Worm (Caenorhabditis elegans) whole organism, young adult: ENCODE results near the gene ttr-8.

Experiments
- C17E4.6 ChIP-seq: fragments of 200-800 bp; sonication (Bioruptor generic); IDR thresholded peaks from 2 replicates; pipeline ENCODE4 v1.3.6; 2022; ENCODE audit warnings: missing genetic modification reagents, missing genetic modification characterization, missing compliant biosample characterization
- F23B12.7 ChIP-seq: sonication (generic microtip); optimal IDR thresholded peaks from 2 replicates; lab custom pipeline; 2017; ENCODE audit warnings: missing genetic modification characterization, mild to moderate bottlenecking, missing compliant biosample characterization, antibody characterized with exemption, moderate library complexity; ENCODE audit not compliant: insufficient read depth
- F37B4.10 ChIP-seq: fragments of 200-800 bp; sonication (Bioruptor generic); IDR thresholded peaks from 2 replicates; pipeline ENCODE4 v1.3.6; 2022; ENCODE audit warnings: missing genetic modification characterization, missing compliant biosample characterization
- F57A8.1 ChIP-seq: fragments of 200-800 bp; sonication (Bioruptor generic); optimal IDR thresholded peaks from 2 replicates; lab custom pipeline; 2018; ENCODE audit warnings: mild to moderate bottlenecking, missing genetic modification characterization, moderate library complexity, missing compliant biosample characterization
- K12H6.12 ChIP-seq: fragments of 200-800 bp; sonication (Bioruptor generic); optimal IDR thresholded peaks from 2 replicates; lab custom pipeline; 2018; ENCODE audit warnings: mild to moderate bottlenecking, missing genetic modification characterization, missing compliant biosample characterization
- T07F8.4 ChIP-seq: sonication (generic microtip); optimal IDR thresholded peaks from 2 replicates; lab custom pipeline; 2016; ENCODE audit warnings: mild to moderate bottlenecking, missing genetic modification characterization, moderate library complexity, missing compliant biosample characterization
- Y95B8A.8 ChIP-seq: fragments of 200-800 bp; sonication (Bioruptor generic); IDR thresholded peaks from 2 replicates; pipeline ENCODE4 v1.3.6; 2022; ENCODE audit warnings: missing genetic modification reagents, missing genetic modification characterization, missing compliant biosample characterization
- aptf-3 ChIP-seq: fragments of 200-800 bp; sonication (Bioruptor generic); IDR thresholded peaks from 2 replicates; pipeline ENCODE4 v1.3.6; 2022; ENCODE audit warnings: missing genetic modification characterization, missing compliant biosample characterization
- bed-2 ChIP-seq: fragments of 200-800 bp; sonication (Bioruptor generic); IDR thresholded peaks from 2 replicates; pipeline ENCODE4 v1.3.6; 2022; ENCODE audit warnings: missing genetic modification reagents, missing genetic modification characterization, missing compliant biosample characterization
- cebp-2 ChIP-seq: fragments of 200-800 bp; sonication (Bioruptor generic); IDR thresholded peaks from 2 replicates; pipeline ENCODE4 v1.3.6; 2022; ENCODE audit warnings: missing genetic modification characterization, missing compliant biosample characterization
- ceh-79 ChIP-seq: sonication (generic microtip); optimal IDR thresholded peaks from 2 replicates; lab custom pipeline; 2017; ENCODE audit warnings: mild to moderate bottlenecking, missing genetic modification characterization, missing compliant biosample characterization
- chd-7 ChIP-seq: sonication (generic microtip); optimal IDR thresholded peaks from 2 replicates; lab custom pipeline; 2016; ENCODE audit warnings: mild to moderate bottlenecking, missing genetic modification characterization, moderate library complexity, missing compliant biosample characterization
- dpl-1 ChIP-seq: fragments of 150-350 bp; optimal IDR thresholded peaks from 2 replicates; lab custom pipeline; 2014; ENCODE audit warnings: missing biosample characterization, missing genetic modification reagents, missing genetic modification characterization
- efl-1 ChIP-seq: fragments of 150-350 bp; optimal IDR thresholded peaks from 2 replicates; lab custom pipeline; 2014; ENCODE audit warnings: missing biosample characterization, missing genetic modification reagents, missing genetic modification characterization
- fkh-3 ChIP-seq: sonication (generic microtip); optimal IDR thresholded peaks from 2 replicates; lab custom pipeline; 2016; ENCODE audit warnings: mild to moderate bottlenecking, missing genetic modification characterization, missing compliant biosample characterization
- hmg-20 ChIP-seq: fragments of 200-800 bp; sonication (Bioruptor generic); IDR thresholded peaks from 2 replicates; pipeline ENCODE4 v1.3.6; 2022; ENCODE audit warnings: missing genetic modification reagents, missing genetic modification characterization, missing compliant biosample characterization
- let-607 ChIP-seq, 2 experiments: fragments of 200-800 bp in 1 of 2; sonication (Bioruptor generic) in 1 of 2; sonication (generic microtip) in 1 of 2; optimal IDR thresholded peaks; 2 replicates each; lab custom pipeline; 2016 to 2018; ENCODE audit warnings: mild to moderate bottlenecking in 2 of 2, missing compliant biosample characterization in 2 of 2, missing genetic modification characterization in 2 of 2, moderate library complexity in 2 of 2, missing genotype in 1 of 2
- lin-40 ChIP-seq: sonication (generic microtip); optimal IDR thresholded peaks from 2 replicates; lab custom pipeline; 2016; ENCODE audit warnings: missing genetic modification characterization, mild to moderate bottlenecking, missing compliant biosample characterization, missing genotype, missing genetic modification reagents
- lin-54 ChIP-seq: fragments of 200-800 bp; sonication (Bioruptor generic); optimal IDR thresholded peaks from 2 replicates; lab custom pipeline; 2018; ENCODE audit warnings: mild to moderate bottlenecking, missing genetic modification characterization, missing compliant biosample characterization
- lir-1 ChIP-seq: fragments of 200-800 bp; sonication (Bioruptor generic); conservative IDR thresholded peaks from 2 replicates; pipeline ENCODE4 v1.3.6; 2022; ENCODE audit warnings: missing genetic modification reagents, missing genetic modification characterization, missing compliant biosample characterization
- nfya-2 ChIP-seq: fragments of 200-800 bp; sonication (Bioruptor generic); IDR thresholded peaks from 2 replicates; pipeline ENCODE4 v1.3.6; 2022; ENCODE audit warnings: missing genetic modification reagents, missing genetic modification characterization, missing compliant biosample characterization
- nhr-120 ChIP-seq: fragments of 200-800 bp; sonication (Bioruptor generic); IDR thresholded peaks from 2 replicates; pipeline ENCODE4 v1.3.6; 2022; ENCODE audit warnings: missing genetic modification characterization, missing compliant biosample characterization
- nhr-27 ChIP-seq: fragments of 200-800 bp; sonication (Bioruptor generic); optimal IDR thresholded peaks from 2 replicates; lab custom pipeline; 2018; ENCODE audit warnings: mild to moderate bottlenecking, missing genetic modification characterization, moderate library complexity, missing compliant biosample characterization
- snpc-1.1 ChIP-seq: sonication (generic microtip); optimal IDR thresholded peaks from 2 replicates; lab custom pipeline; 2017; ENCODE audit warnings: missing genetic modification characterization, mild to moderate bottlenecking, missing compliant biosample characterization, antibody characterized with exemption, moderate library complexity, missing genotype, missing genetic modification reagents; ENCODE audit not compliant: insufficient read depth
- snpc-3.4 ChIP-seq: sonication (generic microtip); optimal IDR thresholded peaks from 2 replicates; lab custom pipeline; 2017; ENCODE audit warnings: missing genetic modification characterization, mild to moderate bottlenecking, missing compliant biosample characterization, antibody characterized with exemption, moderate library complexity, missing genotype, missing genetic modification reagents
- snpc-4 ChIP-seq, 5 experiments: fragments of 150-350 bp in 1 of 5; sonication (generic microtip) in 4 of 5; optimal IDR thresholded peaks; 2 replicates each; lab custom pipeline; 2014 to 2018; ENCODE audit warnings: missing genetic modification characterization in 5 of 5, missing biosample characterization in 3 of 5, antibody characterized with exemption in 2 of 5, mild to moderate bottlenecking in 2 of 5, missing compliant biosample characterization in 2 of 5, missing genotype in 2 of 5, moderate library complexity in 2 of 5, missing genetic modification reagents in 1 of 5
- tbp1 ChIP-seq: fragments of 200-800 bp; sonication (Bioruptor generic); optimal IDR thresholded peaks from 2 replicates; lab custom pipeline; 2018; ENCODE audit warnings: mild to moderate bottlenecking, missing genetic modification characterization, missing compliant biosample characterization
- unc-62 ChIP-seq: fragments of 150-350 bp; optimal IDR thresholded peaks from 2 replicates; lab custom pipeline; 2014; ENCODE audit warnings: missing biosample characterization, missing genetic modification reagents, missing genetic modification characterization

The ttr-8 gene

ce11 chrIII:7550979-7551378 lies 14.2 kb downstream of the ttr-8 start:
- TF ChIP-seq ceh-79 (tag; lab: Kevin White, UChicago) (no peak), snpc-4 (GFP tag; optimal IDR thresholded peaks at IDR 0.05; lab: Kevin White, UChicago) (no peak), snpc-4 (tag; optimal IDR thresholded peaks at IDR 0.05; lab: Kevin White, UChicago) (no peak), unc-62 (peak; percentile 18)

ce11 chrIII:7548963-7549362 lies 16.2 kb downstream of the ttr-8 start:
- TF ChIP-seq snpc-1.1 (tag; lab: Kevin White, UChicago): no peak
- TF ChIP-seq K12H6.12 (tag; lab: Kevin White, UChicago): peak; percentile 9
- TF ChIP-seq, all 124 proteins: peak for 1

ce11 chrIII:7545189-7545588 lies 20.0 kb downstream of the ttr-8 start:
- TF ChIP-seq cebp-2 (no peak), let-607 (tag; optimal IDR thresholded peaks at IDR 0.05; lab: Kevin White, UChicago) (no peak), K12H6.12 (tag; lab: Kevin White, UChicago) (no peak), F57A8.1 (GFP tag; lab: Kevin White, UChicago) (no peak), bed-2 (GFP tag; lab: Robert Waterston, UW) (no peak), Y95B8A.8 (GFP tag; lab: Robert Waterston, UW) (no peak)

- no peak for TF ChIP-seq lin-54 (GFP tag; lab: Kevin White, UChicago)
- no peak for TF ChIP-seq lir-1
- TF ChIP-seq dpl-1 (GFP tag; lab: Kevin White, UChicago): no peak
- no peak for TF ChIP-seq F57A8.1 (GFP tag; lab: Kevin White, UChicago)
- TF ChIP-seq fkh-3: no peak
- no peak for TF ChIP-seq aptf-3 (GFP tag; lab: Robert Waterston, UW)
- TF ChIP-seq F37B4.10 (GFP tag; lab: Robert Waterston, UW): no peak
- TF ChIP-seq let-607 (tag; optimal IDR thresholded peaks at IDR 0.05; lab: Kevin White, UChicago): no peak
These were observed 20.9 kb downstream of the ttr-8 start for ce11 chrIII:7544211-7544610.

ce11 chrIII:7542037-7542436 lies 23.1 kb downstream of the ttr-8 start:
- TF ChIP-seq let-607 (tag; optimal IDR thresholded peaks at IDR 0.05; lab: Kevin White, UChicago) (no peak), snpc-4 (GFP tag; optimal IDR thresholded peaks at IDR 0.05; lab: Kevin White, UChicago) (no peak), snpc-4 (tag; optimal IDR thresholded peaks at IDR 0.05; lab: Kevin White, UChicago) (no peak), nhr-120 (GFP tag; lab: Robert Waterston, UW) (no peak), tbp1 (GFP tag; lab: Kevin White, UChicago) (no peak), lin-40 (no peak)

- TF ChIP-seq hmg-20 (no peak), efl-1 (GFP tag; lab: Kevin White, UChicago) (no peak), chd-7 (no peak), C17E4.6 (GFP tag; lab: Robert Waterston, UW) (no peak), F23B12.7 (tag; lab: Kevin White, UChicago) (no peak), T07F8.4 (no peak), nhr-27 (tag; lab: Kevin White, UChicago) (no peak), snpc-3.4 (tag; lab: Kevin White, UChicago) (no peak), nfya-2 (GFP tag; lab: Robert Waterston, UW) (no peak)
These were observed 28.6 kb downstream of the ttr-8 start, which contains the start of gene lin-39 for ce11 chrIII:7536559-7536958. TSS of gene lin-39 (minus strand) at chrIII:7536632.
